Fruit fly (Drosophila melanogaster) whole organism, embryonic: ENCODE measurements around the gene CG45488.
A peak's percentile ranks its signal among the peaks of the same experiment; 100 is the strongest.

Experiments used
- ATbp ChIP-seq: fragments of 200-800 bp; sonication (Bioruptor generic); optimal IDR thresholded peaks from 2 replicates; lab custom pipeline; 2017; ENCODE audit warnings: missing biosample characterization, mild to moderate bottlenecking, missing genetic modification characterization, missing genetic modification reagents
- Asciz ChIP-seq: fragments of 200-800 bp; sonication (Bioruptor generic); optimal IDR thresholded peaks from 2 replicates; lab custom pipeline; 2017; ENCODE audit warnings: missing biosample characterization, mild to moderate bottlenecking, missing genetic modification characterization, missing genetic modification reagents
- B-H2 ChIP-seq: fragments of 200-800 bp; sonication (Bioruptor generic); optimal IDR thresholded peaks from 2 replicates; lab custom pipeline; 2018; ENCODE audit warnings: missing biosample characterization, mild to moderate bottlenecking, missing genetic modification characterization
- CG10147 ChIP-seq: fragments of 200-800 bp; sonication (Bioruptor generic); optimal IDR thresholded peaks from 2 replicates; lab custom pipeline; 2019; ENCODE audit warnings: missing biosample characterization, mild to moderate bottlenecking, missing genetic modification characterization, moderate library complexity
- CG10209 ChIP-seq: fragments of 200-800 bp; sonication (Bioruptor generic); optimal IDR thresholded peaks from 3 replicates; lab custom pipeline; 2017; ENCODE audit warnings: missing biosample characterization, mild to moderate bottlenecking, missing genetic modification characterization, missing genetic modification reagents
- CG10979 ChIP-seq: fragments of 200-800 bp; sonication (Bioruptor generic); optimal IDR thresholded peaks from 2 replicates; lab custom pipeline; 2018; ENCODE audit warnings: missing biosample characterization, mild to moderate bottlenecking, missing genetic modification characterization, moderate library complexity
- CG11247 ChIP-seq: fragments of 200-800 bp; sonication (Bioruptor generic); IDR thresholded peaks from 2 replicates; pipeline ENCODE4 v1.3.6; 2022; ENCODE audit warnings: missing biosample characterization, missing genetic modification characterization
- CG15269 ChIP-seq: fragments of 200-800 bp; sonication (Bioruptor generic); optimal IDR thresholded peaks from 2 replicates; lab custom pipeline; 2018; ENCODE audit warnings: missing biosample characterization, mild to moderate bottlenecking, missing genetic modification characterization, moderate library complexity
- CG1529 ChIP-seq: fragments of 200-800 bp; sonication (Bioruptor generic); optimal IDR thresholded peaks from 3 replicates; lab custom pipeline; 2018; ENCODE audit warnings: missing biosample characterization, missing genetic modification characterization
- CG17612 ChIP-seq: fragments of 200-800 bp; sonication (Bioruptor generic); IDR thresholded peaks from 2 replicates; pipeline ENCODE4 v1.3.6; 2022; ENCODE audit warnings: missing biosample characterization, missing genetic modification characterization
- CG17829 ChIP-seq: fragments of 200-800 bp; optimal IDR thresholded peaks from 2 replicates; lab custom pipeline; 2019; ENCODE audit warnings: missing biosample characterization, mild to moderate bottlenecking, missing genetic modification characterization, moderate library complexity
- CG2678 ChIP-seq: fragments of 200-800 bp; sonication (Bioruptor generic); optimal IDR thresholded peaks from 3 replicates; lab custom pipeline; 2019; ENCODE audit warnings: missing biosample characterization, mild to moderate bottlenecking, missing genetic modification characterization, moderate library complexity
- CG2712 ChIP-seq: fragments of 200-800 bp; optimal IDR thresholded peaks from 3 replicates; lab custom pipeline; 2019; ENCODE audit warnings: missing biosample characterization, mild to moderate bottlenecking, missing genetic modification characterization, moderate library complexity
- CG4424 ChIP-seq: fragments of 200-800 bp; sonication (Bioruptor generic); optimal IDR thresholded peaks from 3 replicates; lab custom pipeline; 2016; ENCODE audit warnings: missing biosample characterization, missing genetic modification characterization
- CG4617 ChIP-seq: fragments of 200-800 bp; sonication (Bioruptor generic); optimal IDR thresholded peaks from 3 replicates; lab custom pipeline; 2016; ENCODE audit warnings: missing biosample characterization, missing genetic modification characterization, borderline replicate concordance
- CG4707 ChIP-seq: fragments of 200-800 bp; sonication (Bioruptor generic); optimal IDR thresholded peaks from 2 replicates; lab custom pipeline; 2018; ENCODE audit warnings: missing biosample characterization, mild to moderate bottlenecking, missing genetic modification characterization, moderate library complexity
- CG5180 ChIP-seq: fragments of 200-800 bp; sonication (Bioruptor generic); optimal IDR thresholded peaks from 3 replicates; lab custom pipeline; 2017; ENCODE audit warnings: missing biosample characterization, missing genetic modification characterization, mild to moderate bottlenecking, moderate library complexity, missing genetic modification reagents
- CG6689 ChIP-seq: fragments of 200-800 bp; sonication (Bioruptor generic); IDR thresholded peaks from 2 replicates; pipeline ENCODE4 v1.3.6; 2022; ENCODE audit warnings: missing biosample characterization, missing genetic modification characterization
- CG8924 ChIP-seq: fragments of 200-800 bp; optimal IDR thresholded peaks from 3 replicates; lab custom pipeline; 2019; ENCODE audit warnings: missing biosample characterization, mild to moderate bottlenecking, missing genetic modification characterization, moderate library complexity
- Deaf1 ChIP-seq: fragments of 200-800 bp; optimal IDR thresholded peaks from 3 replicates; lab custom pipeline; 2019; ENCODE audit warnings: missing biosample characterization, mild to moderate bottlenecking, missing genetic modification characterization, moderate library complexity
- ERR ChIP-seq: fragments of 200-800 bp; sonication (Bioruptor generic); optimal IDR thresholded peaks from 2 replicates; lab custom pipeline; 2016; ENCODE audit warnings: missing biosample characterization, missing genetic modification characterization
- Hand ChIP-seq: fragments of 200-800 bp; sonication (Bioruptor generic); optimal IDR thresholded peaks from 2 replicates; lab custom pipeline; 2017; ENCODE audit warnings: mild to moderate bottlenecking, missing biosample characterization, missing genetic modification reagents, missing genetic modification characterization
- Hr3 ChIP-seq: fragments of 200-800 bp; sonication (Bioruptor generic); optimal IDR thresholded peaks from 3 replicates; lab custom pipeline; 2016; ENCODE audit warnings: missing biosample characterization, missing genetic modification characterization
- Lhr ChIP-seq: fragments of 200-800 bp; sonication (Bioruptor generic); optimal IDR thresholded peaks from 3 replicates; lab custom pipeline; 2017; ENCODE audit warnings: mild to moderate bottlenecking, missing biosample characterization, missing genetic modification reagents, missing genetic modification characterization
- Med ChIP-seq: fragments of 200-800 bp; sonication (Bioruptor generic); peaks from one replicate; lab custom pipeline; 2016; ENCODE audit warnings: missing biosample characterization, missing genetic modification characterization, mild to moderate bottlenecking, inconsistent platforms, moderate library complexity
- NK7.1 ChIP-seq: fragments of 200-800 bp; sonication (Bioruptor generic); optimal IDR thresholded peaks from 3 replicates; lab custom pipeline; 2016; ENCODE audit warnings: missing biosample characterization, missing genetic modification characterization
- Nf-YA ChIP-seq: fragments of 200-800 bp; sonication (Bioruptor generic); IDR thresholded peaks from 2 replicates; pipeline ENCODE4 v1.3.6; 2022; ENCODE audit warnings: missing biosample characterization, missing genetic modification characterization
- PHDP ChIP-seq: fragments of 200-800 bp; sonication (Bioruptor generic); optimal IDR thresholded peaks from 3 replicates; lab custom pipeline; 2018; ENCODE audit warnings: missing biosample characterization, mild to moderate bottlenecking, missing genetic modification characterization, moderate library complexity
- Pdp1 ChIP-seq, 2 experiments: fragments of 200-800 bp; sonication (Bioruptor generic); optimal IDR thresholded peaks; 3 replicates each; lab custom pipeline; 2016; ENCODE audit warnings: missing biosample characterization in 2 of 2, missing genetic modification characterization in 2 of 2, mild to moderate bottlenecking in 1 of 2, moderate library complexity in 1 of 2
- Sox100B ChIP-seq: fragments of 200-800 bp; sonication (Bioruptor generic); optimal IDR thresholded peaks from 3 replicates; lab custom pipeline; 2018; ENCODE audit warnings: missing biosample characterization, mild to moderate bottlenecking, missing genetic modification characterization
- Spps ChIP-seq: fragments of 200-800 bp; sonication (Bioruptor generic); optimal IDR thresholded peaks from 2 replicates; lab custom pipeline; 2018; ENCODE audit warnings: missing biosample characterization, mild to moderate bottlenecking, missing genetic modification characterization
- Sry-β ChIP-seq: fragments of 200-800 bp; sonication (Bioruptor generic); optimal IDR thresholded peaks from 2 replicates; lab custom pipeline; 2018; ENCODE audit warnings: missing biosample characterization, mild to moderate bottlenecking, missing genetic modification characterization, moderate library complexity
- Ssrp ChIP-seq: fragments of 200-800 bp; sonication (Bioruptor generic); optimal IDR thresholded peaks from 2 replicates; lab custom pipeline; 2018; ENCODE audit warnings: missing biosample characterization, mild to moderate bottlenecking, missing genetic modification characterization, moderate library complexity
- Usf ChIP-seq: fragments of 200-800 bp; sonication (Bioruptor generic); optimal IDR thresholded peaks from 2 replicates; lab custom pipeline; 2017; ENCODE audit warnings: missing genotype, missing biosample characterization, missing genetic modification characterization
- crp ChIP-seq, 2 experiments: fragments of 200-800 bp; sonication (Bioruptor generic); optimal IDR thresholded peaks; 2 replicates in 1 of 2; 3 replicates in 1 of 2; lab custom pipeline; 2017; ENCODE audit warnings: missing biosample characterization in 2 of 2, missing genetic modification characterization in 2 of 2, mild to moderate bottlenecking in 1 of 2, moderate library complexity in 1 of 2
- dimm ChIP-seq: fragments of 200-800 bp; sonication (Bioruptor generic); IDR thresholded peaks from 2 replicates; pipeline ENCODE4 v1.3.6; 2022; ENCODE audit warnings: missing biosample characterization, missing genetic modification characterization
- dpn ChIP-seq, 2 experiments: fragments of 200-800 bp; sonication (Bioruptor generic); optimal IDR thresholded peaks; 3 replicates each; lab custom pipeline; 2016; ENCODE audit warnings: missing biosample characterization in 2 of 2, missing genetic modification characterization in 2 of 2
- dysf ChIP-seq: fragments of 200-800 bp; sonication (Bioruptor generic); IDR thresholded peaks from 3 replicates; pipeline ENCODE4 v1.3.6; 2022; ENCODE audit warnings: missing biosample characterization, missing genetic modification characterization
- ewg ChIP-seq: fragments of 200-800 bp; sonication (Bioruptor generic); optimal IDR thresholded peaks from 3 replicates; lab custom pipeline; 2017; ENCODE audit warnings: mild to moderate bottlenecking, missing biosample characterization, missing genetic modification reagents, missing genetic modification characterization
- jing ChIP-seq: fragments of 200-800 bp; sonication (Bioruptor generic); optimal IDR thresholded peaks from 2 replicates; lab custom pipeline; 2018; ENCODE audit warnings: missing biosample characterization, mild to moderate bottlenecking, missing genetic modification characterization
- lov ChIP-seq, 2 experiments: fragments of 200-800 bp in 1 of 2; fragments of >200 bp in 1 of 2; sonication (Bioruptor generic) in 1 of 2; IDR thresholded peaks in 1 of 2; optimal IDR thresholded peaks in 1 of 2; 2 replicates in 1 of 2; 3 replicates in 1 of 2; pipeline versions ENCODE4 v1.3.6 to Lab custom; 2017 to 2022; ENCODE audit warnings: missing biosample characterization in 1 of 2, missing genetic modification characterization in 1 of 2
- pnt ChIP-seq: fragments of 200-800 bp; sonication (Bioruptor generic); optimal IDR thresholded peaks from 3 replicates; lab custom pipeline; 2016; ENCODE audit warnings: missing biosample characterization, missing genetic modification characterization
- sens ChIP-seq: fragments of 200-800 bp; sonication (Bioruptor generic); peaks from one replicate; lab custom pipeline; 2016; ENCODE audit warnings: missing biosample characterization, missing genetic modification characterization
- slbo ChIP-seq: fragments of 200-800 bp; sonication (Bioruptor generic); IDR thresholded peaks from 2 replicates; pipeline ENCODE4 v1.3.6; 2022; ENCODE audit warnings: missing biosample characterization, missing genetic modification characterization
- sug ChIP-seq: fragments of 200-800 bp; optimal IDR thresholded peaks from 2 replicates; lab custom pipeline; 2019; ENCODE audit warnings: missing biosample characterization, mild to moderate bottlenecking, missing genetic modification characterization, moderate library complexity
- tio ChIP-seq: fragments of 200-800 bp; sonication (Bioruptor generic); optimal IDR thresholded peaks from 2 replicates; lab custom pipeline; 2017; ENCODE audit warnings: missing biosample characterization, missing genetic modification characterization, inconsistent platforms
- trh ChIP-seq: fragments of 200-800 bp; sonication (Bioruptor generic); optimal IDR thresholded peaks from 2 replicates; lab custom pipeline; 2016; ENCODE audit warnings: missing biosample characterization, missing genetic modification characterization
- twi ChIP-seq: fragments of 200-800 bp; optimal IDR thresholded peaks from 2 replicates; lab custom pipeline; 2019; ENCODE audit warnings: missing biosample characterization, mild to moderate bottlenecking, missing genetic modification characterization, moderate library complexity
- usp ChIP-seq: fragments of >200 bp; optimal IDR thresholded peaks from 2 replicates; lab custom pipeline; 2017; ENCODE audit warnings: missing biosample characterization, missing genetic modification characterization
- vvl ChIP-seq: fragments of 200-800 bp; sonication (Bioruptor generic); IDR thresholded peaks from 2 replicates; pipeline ENCODE4 v1.3.6; 2022; ENCODE audit warnings: missing biosample characterization, missing genetic modification characterization

The CG45488 gene

DNA sequence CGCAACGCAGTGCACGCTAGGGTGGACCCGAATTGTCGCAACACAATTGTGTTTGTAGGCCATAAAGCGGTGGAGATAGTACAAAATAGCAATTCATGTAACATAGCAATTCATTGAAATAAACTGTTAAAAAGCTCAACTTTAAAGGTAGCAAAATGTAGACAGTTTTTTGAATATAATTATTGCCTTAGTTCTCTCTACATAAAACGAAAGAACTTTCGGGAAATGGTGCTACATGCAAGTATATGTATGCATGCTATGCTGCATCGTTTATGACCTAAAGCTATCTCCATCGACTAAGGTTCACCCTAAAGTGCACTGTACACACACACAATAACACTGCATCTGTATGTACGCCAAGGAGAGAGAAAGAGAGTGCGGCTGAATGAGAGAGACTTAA lies 45.2 kb downstream of the CG45488 start (continued):
- no peak for TF ChIP-seq CG4707
- TF ChIP-seq CG10209 (GFP tag; lab: Kevin White, UChicago) = peak; percentile 11
- peak; percentile 18; the same call in 1 of the 3 replicates for TF ChIP-seq dysf (GFP tag; lab: Robert Waterston, UW)
- no peak for TF ChIP-seq dimm (GFP tag; lab: Robert Waterston, UW)
- no peak for TF ChIP-seq B-H2 (GFP tag; lab: Kevin White, UChicago)
- TF ChIP-seq twi (tag; lab: Kevin White, UChicago) = no peak
- TF ChIP-seq Nf-YA (GFP tag; lab: Robert Waterston, UW) = no peak
- TF ChIP-seq Usf (GFP tag; lab: Kevin White, UChicago) = no peak
- peak; percentile 26 for TF ChIP-seq ewg (GFP tag; lab: Kevin White, UChicago)
- TF ChIP-seq CG5180 (GFP tag; lab: Kevin White, UChicago) = peak; percentile 1
- TF ChIP-seq Sox100B (GFP tag; lab: Kevin White, UChicago) = peak; percentile 55
- TF ChIP-seq CG11247 (GFP tag; lab: Robert Waterston, UW) = no peak
- 0 out of 2 replicates have a peak, but pooled peaks have one; percentile 18 for TF ChIP-seq vvl (GFP tag; lab: Robert Waterston, UW)
- TF ChIP-seq Hand (GFP tag; lab: Kevin White, UChicago) = no peak
- peak; percentile 34 for TF ChIP-seq CG2712 (tag; lab: Kevin White, UChicago)
- TF ChIP-seq CG15269 (tag; lab: Kevin White, UChicago) = peak; percentile 22
- no peak for TF ChIP-seq Deaf1 (tag; lab: Kevin White, UChicago)
- peak; percentile 26 for TF ChIP-seq pnt (GFP tag; lab: Kevin White, UChicago)
- no peak for TF ChIP-seq Lhr
- no peak for TF ChIP-seq slbo (GFP tag; lab: Robert Waterston, UW)
- TF ChIP-seq CG4424 (GFP tag; lab: Kevin White, UChicago) = peak; percentile 38
- TF ChIP-seq Asciz (GFP tag; lab: Kevin White, UChicago) = peak; percentile 9
- no peak for TF ChIP-seq Spps (tag; lab: Kevin White, UChicago)
- peak; percentile 43 for TF ChIP-seq CG8924 (tag; lab: Kevin White, UChicago)
- no peak for TF ChIP-seq sug (tag; lab: Kevin White, UChicago)
- TF ChIP-seq CG10147 = peak; percentile 1
- peak; percentile 84 for TF ChIP-seq sens (GFP tag; lab: Kevin White, UChicago)
- peak; percentile 60 for TF ChIP-seq ATbp (GFP tag; lab: Kevin White, UChicago)
- TF ChIP-seq Med (GFP tag; lab: Kevin White, UChicago) = peak; percentile 71
- TF ChIP-seq ERR (GFP tag; lab: Kevin White, UChicago) = no peak
- TF ChIP-seq CG17612 (GFP tag; lab: Robert Waterston, UW) = no peak
- TF ChIP-seq CG2678 (tag; lab: Kevin White, UChicago) = peak; percentile 53
- no peak for TF ChIP-seq usp (GFP tag; lab: Kevin White, UChicago)
- TF ChIP-seq Sry-β = no peak
- no peak for TF ChIP-seq Hr3 (GFP tag; lab: Kevin White, UChicago)
- TF ChIP-seq crp (GFP tag; optimal IDR thresholded peaks at IDR 0.05; lab: Kevin White, UChicago) = no peak
- TF ChIP-seq CG10979 (tag; lab: Kevin White, UChicago) = peak; percentile 50
- no peak for TF ChIP-seq NK7.1
- peak; percentile 56 for TF ChIP-seq PHDP
- 0 out of 2 replicates have a peak, but pooled peaks have one; percentile 30 for TF ChIP-seq CG6689 (GFP tag; lab: Robert Waterston, UW)
- TF ChIP-seq jing = no peak
- peak in 1 of 2 experiments; percentile 2 for TF ChIP-seq dpn (GFP tag; optimal IDR thresholded peaks at IDR 0.05; lab: Kevin White, UChicago)
- no peak for TF ChIP-seq lov (optimal IDR thresholded peaks at IDR 0.05; lab: Kevin White, UChicago)
- TF ChIP-seq lov (GFP tag; IDR thresholded peaks at IDR 0.05; lab: Robert Waterston, UW) = no peak
- TF ChIP-seq trh (GFP tag; lab: Kevin White, UChicago) = no peak
- no peak for TF ChIP-seq CG4617 (GFP tag; lab: Kevin White, UChicago)
- peak; percentile 24 for TF ChIP-seq CG17829 (tag; lab: Kevin White, UChicago)
- peak; percentile 38 for TF ChIP-seq CG1529
- TF ChIP-seq tio (GFP tag; lab: Kevin White, UChicago) = peak; percentile 20
- no peak for TF ChIP-seq Pdp1 (GFP tag; optimal IDR thresholded peaks at IDR 0.05; lab: Kevin White, UChicago)
- TF ChIP-seq Ssrp = peak; percentile 39
